Worm (Caenorhabditis elegans): ENCODE results near the gene elc-1.

elc-1 gene

DNA sequence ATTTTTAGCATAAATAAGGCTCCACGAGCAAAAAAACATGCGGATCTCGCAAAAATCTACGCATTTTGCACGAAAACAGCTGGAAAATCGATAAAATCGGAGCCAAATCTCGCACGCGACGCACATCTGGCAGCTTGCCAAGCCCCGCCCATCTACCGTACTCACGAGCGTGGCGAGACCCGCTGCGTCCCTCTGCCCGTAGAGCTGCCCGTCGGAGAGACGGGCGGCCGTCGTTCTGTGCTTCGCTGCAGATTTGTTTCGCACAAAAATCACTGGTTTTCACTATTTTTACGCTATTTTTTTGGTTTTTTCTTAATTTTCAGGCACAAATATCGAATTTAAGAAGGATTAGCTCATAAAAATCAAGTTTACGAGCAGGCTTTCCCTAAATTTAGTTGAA is 1.7 kb upstream of the elc-1 start (continued):
- TF ChIP-seq bed-1 (GFP tag; IDR thresholded peaks at IDR 0.05) (no peak), C17E4.6 (GFP tag; IDR thresholded peaks at IDR 0.05) (peak; percentile 65; the same call in 1 of the 2 replicates), efl-1 (GFP tag; optimal IDR thresholded peaks at IDR 0.05) (peak; percentile 18), lin-54 (GFP tag; optimal IDR thresholded peaks at IDR 0.05) (peak; percentile 85), Y67H2A.10 (GFP tag; conservative IDR thresholded peaks at IDR 0.05) (peak; percentile 73), ceh-100 (GFP tag; IDR thresholded peaks at IDR 0.05) (peak; percentile 12; the same call in 1 of the 2 replicates), ztf-26 (tag; optimal IDR thresholded peaks at IDR 0.05) (peak; percentile 89), madf-10 (tag; optimal IDR thresholded peaks at IDR 0.05) (peak; percentile 71), cebp-1 (GFP tag; IDR thresholded peaks at IDR 0.05) (no peak), cebp-1 (tag; optimal IDR thresholded peaks at IDR 0.05) (peak; percentile 75), snpc-1.3 (tag; optimal IDR thresholded peaks at IDR 0.05; ENCODE audit: insufficient read depth) (peak; percentile 62), tlf-1 (GFP tag; optimal IDR thresholded peaks at IDR 0.05) (peak; percentile 83), C06A6.2 (GFP tag; conservative IDR thresholded peaks at IDR 0.05) (peak; percentile 79), F39B2.1 (GFP tag; IDR thresholded peaks at IDR 0.05) (no peak), xnd-1 (tag; optimal IDR thresholded peaks at IDR 0.05) (no peak), atf-7 (tag; optimal IDR thresholded peaks at IDR 0.05) (peak; percentile 56), B0019.2 (GFP tag; conservative IDR thresholded peaks at IDR 0.05) (peak; percentile 52; the same call in 1 of the 2 replicates), cebp-2 (GFP tag; IDR thresholded peaks at IDR 0.05) (no peak), unc-130 (GFP tag; optimal IDR thresholded peaks at IDR 0.05) (peak; percentile 34), D2030.7 (GFP tag; IDR thresholded peaks at IDR 0.05) (peak; percentile 92), F57C9.4 (tag; optimal IDR thresholded peaks at IDR 0.05) (no peak), tbp1 (GFP tag; optimal IDR thresholded peaks at IDR 0.05) (peak; percentile 69), lsl-1 (GFP tag; optimal IDR thresholded peaks at IDR 0.05) (peak; percentile 92), Y79H2A.3 (GFP tag; conservative IDR thresholded peaks at IDR 0.05) (no peak), hmg-1.2 (GFP tag; IDR thresholded peaks at IDR 0.05) (peak; percentile 65), pbrm-1 (GFP tag; IDR thresholded peaks at IDR 0.05) (peak; percentile 56; the same call in 1 of the 2 replicates), tbx-9 (tag; optimal IDR thresholded peaks at IDR 0.05; ENCODE audit: borderline replicate concordance) (no peak), F33H1.4 (GFP tag; IDR thresholded peaks at IDR 0.05) (peak; percentile 98), attf-5 (GFP tag; optimal IDR thresholded peaks at IDR 0.05) (peak; percentile 47), attf-6 (GFP tag; IDR thresholded peaks at IDR 0.05) (no peak)

DNA sequence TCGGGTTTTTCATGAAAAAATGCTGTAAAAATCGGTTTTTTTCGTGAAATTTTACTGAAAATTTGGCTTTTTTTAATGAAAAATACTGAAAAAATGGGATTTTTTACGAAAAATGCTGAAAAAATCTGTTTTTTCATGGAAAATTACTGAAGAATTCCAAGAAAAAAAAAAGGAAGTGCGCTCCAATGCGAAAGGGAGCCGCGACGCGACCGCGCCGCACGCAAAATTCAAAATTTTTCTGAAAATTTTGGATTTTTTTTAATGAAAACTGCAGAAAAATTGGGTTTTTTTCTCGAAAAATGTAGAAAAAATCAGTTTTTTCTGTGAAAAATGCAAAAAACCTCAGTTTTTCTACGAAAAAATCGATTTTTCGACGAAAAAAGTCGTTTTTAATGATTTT is 419 bp downstream of the elc-1 start:
- TF ChIP-seq lin-54 (GFP tag; optimal IDR thresholded peaks at IDR 0.05) (peak; percentile 19), mcd-1 (GFP tag; IDR thresholded peaks at IDR 0.05) (peak; percentile 33; the same call in 1 of the 2 replicates), bed-1 (GFP tag; IDR thresholded peaks at IDR 0.05) (no peak), T26A5.8 (tag; optimal IDR thresholded peaks at IDR 0.05) (no peak), snpc-1.3 (tag; optimal IDR thresholded peaks at IDR 0.05; ENCODE audit: insufficient read depth) (no peak), T07F8.4 (tag; optimal IDR thresholded peaks at IDR 0.05) (no peak), lin-26 (GFP tag; IDR thresholded peaks at IDR 0.05) (no peak), madf-3 (GFP tag; IDR thresholded peaks at IDR 0.05) (peak; percentile 94)

DNA sequence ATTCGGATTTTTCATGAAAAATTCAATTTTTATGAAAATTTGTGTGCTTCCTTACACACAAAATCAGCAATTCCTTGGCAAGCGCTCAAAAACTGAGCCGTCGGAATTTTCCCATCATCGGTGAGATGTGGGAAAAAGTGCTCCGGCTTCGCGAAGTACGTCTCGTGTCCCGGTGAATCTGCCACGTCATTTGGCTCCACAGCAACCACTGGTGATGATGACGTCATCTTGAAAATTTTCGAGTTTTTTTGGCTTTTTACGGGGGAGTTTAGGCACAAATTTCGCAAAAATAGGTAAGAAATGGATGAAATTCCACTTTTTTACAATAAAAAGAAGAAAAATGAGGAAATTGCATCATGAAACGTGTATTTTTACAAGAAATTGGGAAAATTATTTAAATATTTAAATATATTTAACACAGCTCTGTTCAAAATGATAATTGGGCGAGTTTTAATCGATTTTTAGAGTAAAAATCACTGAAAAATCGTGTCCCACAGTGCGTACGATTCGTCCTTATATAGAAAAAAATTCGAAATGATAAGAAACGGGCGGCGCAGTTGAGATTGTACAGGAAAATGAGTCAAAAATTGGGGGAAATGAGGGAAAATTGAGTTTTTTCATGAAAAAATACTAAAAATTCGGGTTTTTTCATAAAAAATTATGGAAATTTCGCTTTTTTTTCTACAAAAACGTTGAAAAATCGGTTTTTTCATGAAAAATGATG is 2.9 kb downstream of the elc-1 start, which contains the start of gene Y82E9BR.14:
Gene Y82E9BR.14 (minus strand): TSS at position 227 of the 724 bp plus-strand sequence.
- TF ChIP-seq nhr-80 (tag; optimal IDR thresholded peaks at IDR 0.05) (peak; percentile 53), Y67H2A.10 (GFP tag; conservative IDR thresholded peaks at IDR 0.05) (no peak), F39B2.1 (GFP tag; IDR thresholded peaks at IDR 0.05) (no peak), F57A8.1 (GFP tag; optimal IDR thresholded peaks at IDR 0.05) (no peak), tlf-1 (GFP tag; optimal IDR thresholded peaks at IDR 0.05) (no peak), ztf-22 (GFP tag; optimal IDR thresholded peaks at IDR 0.05) (no peak), aptf-2 (GFP tag; conservative IDR thresholded peaks at IDR 0.05) (no peak), tbx-9 (tag; optimal IDR thresholded peaks at IDR 0.05; ENCODE audit: borderline replicate concordance) (no peak), F22D6.2 (tag; optimal IDR thresholded peaks at IDR 0.05) (no peak), ztf-18 (tag; optimal IDR thresholded peaks at IDR 0.05) (no peak), nfyb-1 (GFP tag; IDR thresholded peaks at IDR 0.05) (no peak), hsf-1 (GFP tag; IDR thresholded peaks at IDR 0.05) (peak; percentile 42), unc-130 (GFP tag; optimal IDR thresholded peaks at IDR 0.05) (no peak), ceh-79 (tag; optimal IDR thresholded peaks at IDR 0.05) (no peak), Y53F4B.3 (GFP tag; IDR thresholded peaks at IDR 0.05) (no peak), attf-3 (GFP tag; conservative IDR thresholded peaks at IDR 0.05) (no peak), hmg-1.2 (GFP tag; IDR thresholded peaks at IDR 0.05) (0 out of 2 replicates have a peak, but pooled peaks have one; percentile 9)
